2 worm cellular contexts compared by ENCODE assay signal in genomic region chrIV:5492196-5492595, ce11.
TF ChIP-seq lines count a peak whose summit lies in the region.

No protein-coding gene starts in this region.

TF ChIP-seq in whole organism, L2 larva, 48 proteins besides CTCF, POLR2A, EP300 and RAD21:
- no peak for TF ChIP-seq fos-1 (tag; optimal IDR thresholded peaks at IDR 0.05; lab: Kevin White, UChicago)
- peak; percentile 20 for TF ChIP-seq unc-55 (GFP tag; optimal IDR thresholded peaks at IDR 0.05; lab: Kevin White, UChicago)
- TF ChIP-seq gmeb-1 (tag; optimal IDR thresholded peaks at IDR 0.05; lab: Kevin White, UChicago) = no peak
- no peak for TF ChIP-seq ceh-82 (tag; optimal IDR thresholded peaks at IDR 0.05; lab: Kevin White, UChicago)
- TF ChIP-seq ZK546.5 (tag; optimal IDR thresholded peaks at IDR 0.05; lab: Kevin White, UChicago) = no peak
- TF ChIP-seq mab-5 (tag; optimal IDR thresholded peaks at IDR 0.05; lab: Kevin White, UChicago) = peak; percentile 92
- no peak for TF ChIP-seq nhr-10 (tag; optimal IDR thresholded peaks at IDR 0.05; lab: Kevin White, UChicago)
TF ChIP-seq in whole organism, L2 larva: peak in this region for 2.

TF ChIP-seq in whole organism, late embryonic, 69 proteins besides CTCF, POLR2A, EP300 and RAD21:
- no peak for TF ChIP-seq lim-6 (tag; optimal IDR thresholded peaks at IDR 0.05; lab: Kevin White, UChicago)
- no peak for TF ChIP-seq ceh-24 (tag; optimal IDR thresholded peaks at IDR 0.05; lab: Kevin White, UChicago)
- TF ChIP-seq unc-55 (GFP tag; optimal IDR thresholded peaks at IDR 0.05; lab: Kevin White, UChicago) = peak; percentile 50
- TF ChIP-seq elt-4 (tag; optimal IDR thresholded peaks at IDR 0.05; lab: Kevin White, UChicago) = no peak
- TF ChIP-seq C38D4.7 (GFP tag; optimal IDR thresholded peaks at IDR 0.05; lab: Kevin White, UChicago) = no peak

Comparison
In these comparisons a context has a peak if more than half of its experiments do, and no peak if none do; other contexts are left out.
1. Of the 6 proteins assayed by ChIP-seq in both whole organism, late embryonic and whole organism, L2 larva: peak only in whole organism, late embryonic: none; only in whole organism, L2 larva: none; in both: unc-55; in neither: 5.